Worm (Caenorhabditis elegans): Measurements from ENCODE around the gene dpy-27.

Gene dpy-27

DNA sequence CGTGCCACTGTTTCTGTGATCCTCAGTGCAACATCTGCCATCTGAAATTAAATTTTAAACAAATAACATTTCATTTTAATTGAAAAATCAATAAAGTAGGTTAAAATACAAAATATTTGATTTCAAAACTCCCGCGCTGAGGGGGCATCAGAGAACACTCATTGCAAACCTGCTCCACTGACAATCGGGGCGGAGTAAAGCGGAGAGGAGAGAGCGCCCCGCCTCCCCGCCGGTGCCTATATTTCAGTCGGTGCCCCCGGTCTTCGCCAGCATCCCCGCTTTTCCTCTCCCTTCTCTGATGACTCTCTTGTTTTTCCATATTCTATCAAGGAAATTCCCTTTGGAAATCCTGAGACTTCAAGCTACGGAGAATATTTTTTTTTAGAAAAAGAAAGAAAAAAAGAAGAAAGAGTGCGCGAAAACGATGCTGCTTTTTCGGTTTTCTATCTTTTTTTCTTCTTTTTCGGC, 43.5 kb upstream of the dpy-27 start, which contains the start of gene brc-1 (continued):
- TF ChIP-seq C06A6.2 (GFP tag; conservative IDR thresholded peaks at IDR 0.05) (peak; percentile 79), ceh-79 (tag; optimal IDR thresholded peaks at IDR 0.05) (no peak), Y53G8AR.9 (GFP tag; conservative IDR thresholded peaks at IDR 0.05) (peak; percentile 79), somi-1 (GFP tag; optimal IDR thresholded peaks at IDR 0.05) (peak; percentile 41), athp-1 (tag; optimal IDR thresholded peaks at IDR 0.05) (peak; percentile 42), ztf-22 (GFP tag; optimal IDR thresholded peaks at IDR 0.05) (no peak), F23B12.7 (tag; optimal IDR thresholded peaks at IDR 0.05; ENCODE audit: insufficient read depth) (peak; percentile 77), ztf-18 (tag; optimal IDR thresholded peaks at IDR 0.05) (peak; percentile 46), nhr-80 (tag; optimal IDR thresholded peaks at IDR 0.05) (peak; percentile 68), ztf-26 (tag; optimal IDR thresholded peaks at IDR 0.05) (peak; percentile 87), nfyb-1 (GFP tag; IDR thresholded peaks at IDR 0.05) (peak; percentile 68), K12H6.12 (tag; optimal IDR thresholded peaks at IDR 0.05) (peak; percentile 90), hmg-1.2 (GFP tag; IDR thresholded peaks at IDR 0.05) (peak; percentile 57), cebp-2 (GFP tag; IDR thresholded peaks at IDR 0.05) (no peak), snpc-4 (GFP tag; optimal IDR thresholded peaks at IDR 0.05) (no peak), snpc-4 (tag; optimal IDR thresholded peaks at IDR 0.05) (peak in 3 of 4 experiments; percentile 27 to 57 (median 57)), lin-54 (GFP tag; optimal IDR thresholded peaks at IDR 0.05) (peak; percentile 91), gei-17 (GFP tag; optimal IDR thresholded peaks at IDR 0.05) (peak; percentile 20), mcd-1 (GFP tag; IDR thresholded peaks at IDR 0.05) (peak; percentile 97), madf-3 (GFP tag; IDR thresholded peaks at IDR 0.05) (0 out of 2 replicates have a peak, but pooled peaks have one; percentile 45), egrh-3 (GFP tag; IDR thresholded peaks at IDR 0.05) (peak; percentile 91), lsl-1 (GFP tag; optimal IDR thresholded peaks at IDR 0.05) (peak; percentile 1), sptf-2 (GFP tag; optimal IDR thresholded peaks at IDR 0.05) (no peak), lin-40 (tag; optimal IDR thresholded peaks at IDR 0.05) (peak; percentile 75), pbrm-1 (GFP tag; IDR thresholded peaks at IDR 0.05) (peak; percentile 64; the same call in 1 of the 2 replicates), efl-1 (GFP tag; optimal IDR thresholded peaks at IDR 0.05) (peak; percentile 67), rcor-1 (GFP tag; IDR thresholded peaks at IDR 0.05) (peak; percentile 12; the same call in 1 of the 2 replicates), madf-10 (tag; optimal IDR thresholded peaks at IDR 0.05) (peak; percentile 55), ccch-3 (GFP tag; optimal IDR thresholded peaks at IDR 0.05) (no peak), chd-7 (tag; optimal IDR thresholded peaks at IDR 0.05) (peak; percentile 60), nhr-90 (tag; optimal IDR thresholded peaks at IDR 0.05) (peak; percentile 46), lir-1 (GFP tag; conservative IDR thresholded peaks at IDR 0.05) (peak; percentile 53; the same call in 1 of the 2 replicates), attf-5 (GFP tag; optimal IDR thresholded peaks at IDR 0.05) (peak; percentile 94), dpl-1 (GFP tag; optimal IDR thresholded peaks at IDR 0.05) (peak; percentile 71), cebp-1 (GFP tag; IDR thresholded peaks at IDR 0.05) (peak; percentile 70), cebp-1 (tag; optimal IDR thresholded peaks at IDR 0.05) (peak; percentile 87), B0336.3 (GFP tag; IDR thresholded peaks at IDR 0.05) (peak; percentile 68; the same call in 1 of the 2 replicates), ZK185.1 (tag; optimal IDR thresholded peaks at IDR 0.05; ENCODE audit: poor library complexity, severe bottlenecking) (peak; percentile 77), ama-1 (optimal IDR thresholded peaks at IDR 0.05) (peak; percentile 93), ama-1 (GFP tag; optimal IDR thresholded peaks at IDR 0.05) (peak in 1 of 2 experiments; percentile 15), zfh-2 (GFP tag; conservative IDR thresholded peaks at IDR 0.05) (peak; percentile 98), let-607 (tag; optimal IDR thresholded peaks at IDR 0.05) (peak; percentile 12 to 28), ztf-6 (GFP tag; IDR thresholded peaks at IDR 0.05) (peak; percentile 14; the same call in 1 of the 2 replicates), ztf-28 (GFP tag; IDR thresholded peaks at IDR 0.05) (no peak), lin-26 (GFP tag; IDR thresholded peaks at IDR 0.05) (0 out of 2 replicates have a peak, but pooled peaks have one; percentile 46)
